Worm (Caenorhabditis elegans) whole organism, young adult: ENCODE results near the gene atf-4.

Experiments used
- B0261.1 ChIP-seq: sonication (generic microtip); optimal IDR thresholded peaks from 2 replicates; lab custom pipeline; 2016; ENCODE audit warnings: mild to moderate bottlenecking, missing genetic modification characterization, moderate library complexity, missing compliant biosample characterization
- C06A6.2 ChIP-seq: fragments of 200-800 bp; sonication (Bioruptor generic); conservative IDR thresholded peaks from 2 replicates; pipeline ENCODE4 v1.3.6; 2022; ENCODE audit warnings: missing genetic modification characterization, missing compliant biosample characterization
- D2030.7 ChIP-seq: fragments of 200-800 bp; sonication (Bioruptor generic); IDR thresholded peaks from 2 replicates; pipeline ENCODE4 v1.3.6; 2022; ENCODE audit warnings: missing genetic modification reagents, missing genetic modification characterization, missing compliant biosample characterization
- F22D6.2 ChIP-seq: sonication (generic microtip); optimal IDR thresholded peaks from 2 replicates; lab custom pipeline; 2016; ENCODE audit warnings: mild to moderate bottlenecking, missing genetic modification characterization, missing compliant biosample characterization
- F23B12.7 ChIP-seq: sonication (generic microtip); optimal IDR thresholded peaks from 2 replicates; lab custom pipeline; 2017; ENCODE audit warnings: missing genetic modification characterization, mild to moderate bottlenecking, missing compliant biosample characterization, antibody characterized with exemption, moderate library complexity; ENCODE audit not compliant: insufficient read depth
- F37B4.10 ChIP-seq: fragments of 200-800 bp; sonication (Bioruptor generic); IDR thresholded peaks from 2 replicates; pipeline ENCODE4 v1.3.6; 2022; ENCODE audit warnings: missing genetic modification characterization, missing compliant biosample characterization
- F39B2.1 ChIP-seq: fragments of 200-800 bp; sonication (Bioruptor generic); IDR thresholded peaks from 2 replicates; pipeline ENCODE4 v1.3.6; 2022; ENCODE audit warnings: missing genetic modification reagents, missing genetic modification characterization, missing compliant biosample characterization
- F55B11.4 ChIP-seq: sonication (generic microtip); optimal IDR thresholded peaks from 2 replicates; lab custom pipeline; 2016; ENCODE audit warnings: missing compliant biosample characterization, missing genetic modification characterization, borderline replicate concordance; ENCODE audit not compliant: insufficient read depth
- T07F8.4 ChIP-seq: sonication (generic microtip); optimal IDR thresholded peaks from 2 replicates; lab custom pipeline; 2016; ENCODE audit warnings: mild to moderate bottlenecking, missing genetic modification characterization, moderate library complexity, missing compliant biosample characterization
- Y53G8AR.9 ChIP-seq: fragments of 200-800 bp; sonication (Bioruptor generic); conservative IDR thresholded peaks from 2 replicates; pipeline ENCODE4 v1.3.6; 2022; ENCODE audit warnings: missing genetic modification reagents, missing genetic modification characterization, missing compliant biosample characterization
- Y67H2A.10 ChIP-seq: fragments of 200-800 bp; sonication (Bioruptor generic); conservative IDR thresholded peaks from 2 replicates; pipeline ENCODE4 v1.3.6; 2022; ENCODE audit warnings: missing genetic modification reagents, missing genetic modification characterization, missing compliant biosample characterization
- Y79H2A.3 ChIP-seq: fragments of 200-800 bp; sonication (Bioruptor generic); conservative IDR thresholded peaks from 2 replicates; pipeline ENCODE4 v1.3.6; 2022; ENCODE audit warnings: missing genetic modification reagents, missing genetic modification characterization, missing compliant biosample characterization
- ZK185.1 ChIP-seq: sonication (generic microtip); optimal IDR thresholded peaks from 2 replicates; lab custom pipeline; 2016; ENCODE audit warnings: mild to moderate bottlenecking, missing genetic modification characterization, missing compliant biosample characterization; ENCODE audit not compliant: poor library complexity, severe bottlenecking
- akir-1 ChIP-seq: fragments of 200-800 bp; sonication (Bioruptor generic); optimal IDR thresholded peaks from 2 replicates; lab custom pipeline; 2018; ENCODE audit warnings: mild to moderate bottlenecking, missing genetic modification characterization, moderate library complexity, missing compliant biosample characterization
- aptf-2 ChIP-seq: fragments of 200-800 bp; sonication (Bioruptor generic); conservative IDR thresholded peaks from 2 replicates; pipeline ENCODE4 v1.3.6; 2022; ENCODE audit warnings: missing genetic modification reagents, missing genetic modification characterization, missing compliant biosample characterization
- aptf-3 ChIP-seq: fragments of 200-800 bp; sonication (Bioruptor generic); IDR thresholded peaks from 2 replicates; pipeline ENCODE4 v1.3.6; 2022; ENCODE audit warnings: missing genetic modification characterization, missing compliant biosample characterization
- atf-7 ChIP-seq: sonication (generic microtip); optimal IDR thresholded peaks from 2 replicates; lab custom pipeline; 2017; ENCODE audit warnings: mild to moderate bottlenecking, missing genetic modification characterization, missing compliant biosample characterization
- athp-1 ChIP-seq: sonication (generic microtip); optimal IDR thresholded peaks from 2 replicates; lab custom pipeline; 2017; ENCODE audit warnings: mild to moderate bottlenecking, missing genetic modification characterization, missing compliant biosample characterization
- attf-5 ChIP-seq: fragments of 200-800 bp; sonication (Bioruptor generic); optimal IDR thresholded peaks from 2 replicates; lab custom pipeline; 2018; ENCODE audit warnings: mild to moderate bottlenecking, missing genetic modification characterization, missing compliant biosample characterization
- attf-6 ChIP-seq: fragments of 200-800 bp; sonication (Bioruptor generic); IDR thresholded peaks from 2 replicates; pipeline ENCODE4 v1.3.6; 2022; ENCODE audit warnings: missing genetic modification reagents, missing genetic modification characterization, missing compliant biosample characterization
- cebp-1 ChIP-seq, 2 experiments: fragments of 200-800 bp in 1 of 2; sonication (Bioruptor generic) in 1 of 2; sonication (generic microtip) in 1 of 2; IDR thresholded peaks in 1 of 2; optimal IDR thresholded peaks in 1 of 2; 2 replicates each; pipeline versions ENCODE4 v1.3.6 to Lab custom; 2017 to 2022; ENCODE audit warnings: missing compliant biosample characterization in 2 of 2, missing genetic modification characterization in 2 of 2, mild to moderate bottlenecking in 1 of 2, missing genetic modification reagents in 1 of 2, moderate library complexity in 1 of 2
- ceh-100 ChIP-seq: fragments of 200-800 bp; sonication (Bioruptor generic); IDR thresholded peaks from 2 replicates; pipeline ENCODE4 v1.3.6; 2022; ENCODE audit warnings: missing genetic modification reagents, missing genetic modification characterization, missing compliant biosample characterization
- ceh-40 ChIP-seq: fragments of 200-800 bp; sonication (Bioruptor generic); IDR thresholded peaks from 2 replicates; pipeline ENCODE4 v1.3.6; 2022; ENCODE audit warnings: missing genetic modification characterization, missing compliant biosample characterization
- die-1 ChIP-seq: sonication (generic microtip); optimal IDR thresholded peaks from 2 replicates; lab custom pipeline; 2016; ENCODE audit warnings: missing genotype, mild to moderate bottlenecking, missing genetic modification characterization, missing compliant biosample characterization
- dox-1 ChIP-seq: fragments of 200-800 bp; sonication (Bioruptor generic); IDR thresholded peaks from 2 replicates; pipeline ENCODE4 v1.3.6; 2022; ENCODE audit warnings: missing genetic modification reagents, missing genetic modification characterization, missing compliant biosample characterization
- egl-44 ChIP-seq: fragments of 200-800 bp; sonication (Bioruptor generic); IDR thresholded peaks from 2 replicates; pipeline ENCODE4 v1.3.6; 2022; ENCODE audit warnings: missing genetic modification reagents, missing genetic modification characterization, missing compliant biosample characterization
- fkh-3 ChIP-seq: sonication (generic microtip); optimal IDR thresholded peaks from 2 replicates; lab custom pipeline; 2016; ENCODE audit warnings: mild to moderate bottlenecking, missing genetic modification characterization, missing compliant biosample characterization
- gei-17 ChIP-seq: fragments of 200-800 bp; sonication (Bioruptor generic); optimal IDR thresholded peaks from 2 replicates; lab custom pipeline; 2018; ENCODE audit warnings: mild to moderate bottlenecking, missing genetic modification characterization, missing compliant biosample characterization
- hrde-1 ChIP-seq: sonication (generic microtip); optimal IDR thresholded peaks from 2 replicates; lab custom pipeline; 2016; ENCODE audit warnings: missing genetic modification characterization, mild to moderate bottlenecking, missing compliant biosample characterization, moderate library complexity, missing genotype, missing genetic modification reagents, borderline replicate concordance
- lag-1 ChIP-seq: fragments of 200-800 bp; sonication (Bioruptor generic); IDR thresholded peaks from 2 replicates; pipeline ENCODE4 v1.3.6; 2022; ENCODE audit warnings: missing genetic modification reagents, missing genetic modification characterization, missing compliant biosample characterization
- lsl-1 ChIP-seq: fragments of 200-800 bp; sonication (Bioruptor generic); optimal IDR thresholded peaks from 2 replicates; lab custom pipeline; 2018; ENCODE audit warnings: mild to moderate bottlenecking, missing genetic modification characterization, moderate library complexity, missing compliant biosample characterization
- madf-6 ChIP-seq: fragments of 200-800 bp; sonication (Bioruptor generic); IDR thresholded peaks from 2 replicates; pipeline ENCODE4 v1.3.6; 2022; ENCODE audit warnings: missing genetic modification reagents, missing genetic modification characterization, missing compliant biosample characterization
- madf-8 ChIP-seq: fragments of 200-800 bp; sonication (Bioruptor generic); conservative IDR thresholded peaks from 2 replicates; pipeline ENCODE4 v1.3.6; 2022; ENCODE audit warnings: missing genetic modification reagents, missing genetic modification characterization, missing compliant biosample characterization
- mcd-1 ChIP-seq: fragments of 200-800 bp; sonication (Bioruptor generic); IDR thresholded peaks from 2 replicates; pipeline ENCODE4 v1.3.6; 2022; ENCODE audit warnings: missing genetic modification reagents, missing genetic modification characterization, missing compliant biosample characterization
- mxl-1 ChIP-seq: sonication (generic microtip); optimal IDR thresholded peaks from 2 replicates; lab custom pipeline; 2016; ENCODE audit warnings: missing genetic modification characterization, missing compliant biosample characterization
- nhr-120 ChIP-seq: fragments of 200-800 bp; sonication (Bioruptor generic); IDR thresholded peaks from 2 replicates; pipeline ENCODE4 v1.3.6; 2022; ENCODE audit warnings: missing genetic modification characterization, missing compliant biosample characterization
- nhr-179 ChIP-seq: sonication (generic microtip); optimal IDR thresholded peaks from 2 replicates; lab custom pipeline; 2016; ENCODE audit warnings: mild to moderate bottlenecking, missing genetic modification characterization, missing compliant biosample characterization
- nhr-80 ChIP-seq: sonication (generic microtip); optimal IDR thresholded peaks from 2 replicates; lab custom pipeline; 2016; ENCODE audit warnings: missing genetic modification characterization, missing compliant biosample characterization
- rcor-1 ChIP-seq: fragments of 200-800 bp; sonication (Bioruptor generic); IDR thresholded peaks from 2 replicates; pipeline ENCODE4 v1.3.6; 2022; ENCODE audit warnings: missing genetic modification reagents, missing genetic modification characterization, missing compliant biosample characterization
- rpc-1 ChIP-seq, 2 experiments: fragments of 150-350 bp in 1 of 2; sonication (generic microtip) in 1 of 2; optimal IDR thresholded peaks; 2 replicates each; lab custom pipeline; 2014 to 2018; ENCODE audit warnings: missing biosample characterization in 1 of 2, missing genetic modification characterization in 1 of 2, missing genetic modification reagents in 1 of 2, missing genotype in 1 of 2
- unc-130 ChIP-seq: sonication (generic microtip); optimal IDR thresholded peaks from 2 replicates; lab custom pipeline; 2016; ENCODE audit warnings: missing genetic modification reagents, missing genetic modification characterization, missing compliant biosample characterization
- unc-62 ChIP-seq: fragments of 150-350 bp; optimal IDR thresholded peaks from 2 replicates; lab custom pipeline; 2014; ENCODE audit warnings: missing biosample characterization, missing genetic modification reagents, missing genetic modification characterization
- zim-3 ChIP-seq: sonication (generic microtip); optimal IDR thresholded peaks from 2 replicates; lab custom pipeline; 2017; ENCODE audit warnings: mild to moderate bottlenecking, missing genetic modification characterization, moderate library complexity, missing compliant biosample characterization
- ztf-18 ChIP-seq: sonication (generic microtip); optimal IDR thresholded peaks from 2 replicates; lab custom pipeline; 2016; ENCODE audit warnings: missing genotype, mild to moderate bottlenecking, missing genetic modification characterization, missing compliant biosample characterization
- ztf-26 ChIP-seq: sonication (generic microtip); optimal IDR thresholded peaks from 2 replicates; lab custom pipeline; 2017; ENCODE audit warnings: missing genetic modification characterization, missing compliant biosample characterization

Gene atf-4

DNA sequence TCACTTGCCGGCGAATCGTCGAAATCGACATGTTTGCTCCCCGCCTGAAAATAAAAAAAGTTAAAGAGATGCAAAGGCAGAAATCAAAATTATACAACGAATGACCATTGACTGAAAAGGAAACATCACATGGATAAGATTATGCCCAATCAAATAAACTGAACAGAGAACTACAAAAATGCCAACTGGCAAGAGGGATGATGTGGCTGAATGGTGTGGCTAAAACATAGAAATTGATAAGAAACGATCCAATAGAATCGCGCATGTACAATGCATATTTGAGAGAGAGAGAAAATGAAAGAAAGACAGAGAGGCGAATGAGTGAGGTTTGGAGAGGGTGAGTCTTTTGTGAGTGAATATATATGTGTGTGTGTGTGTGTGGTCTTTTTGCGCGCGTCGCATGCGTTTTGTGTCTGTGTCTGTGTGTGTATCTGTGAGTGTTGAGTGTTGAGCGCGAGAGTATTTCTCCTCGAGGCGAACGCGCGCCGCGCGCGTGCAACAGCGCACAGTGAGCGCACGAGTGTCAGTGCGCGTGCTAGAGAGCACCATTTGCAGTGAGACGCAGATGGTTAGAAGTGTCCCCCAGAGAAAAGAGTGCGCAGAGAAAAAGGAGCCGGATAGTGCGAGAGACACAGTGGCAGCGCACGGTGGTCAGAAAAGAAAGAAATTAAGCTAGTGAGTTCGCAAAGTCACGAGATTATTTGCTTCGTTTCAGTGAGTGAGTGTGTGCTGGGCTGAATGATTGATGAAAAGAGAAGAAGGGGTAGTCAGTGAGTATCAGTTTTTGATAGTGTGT lies 8.1 kb upstream of the atf-4 start, which contains the start of gene epn-1 (continued):
- TF ChIP-seq T07F8.4 (tag; lab: Kevin White, UChicago) (peak; percentile 68), unc-62 (GFP tag; lab: Kevin White, UChicago) (peak; percentile 39), mcd-1 (GFP tag; lab: Robert Waterston, UW) (peak; percentile 88), ceh-40 (GFP tag; lab: Robert Waterston, UW) (0 out of 2 replicates have a peak, but pooled peaks have one; percentile 26), attf-6 (no peak), lsl-1 (GFP tag; lab: Kevin White, UChicago) (peak; percentile 4), hrde-1 (tag; lab: Kevin White, UChicago) (no peak), fkh-3 (tag; lab: Kevin White, UChicago) (peak; percentile 30), lag-1 (GFP tag; lab: Robert Waterston, UW) (0 out of 2 replicates have a peak, but pooled peaks have one; percentile 64), egl-44 (GFP tag; lab: Robert Waterston, UW) (peak; percentile 95), F37B4.10 (peak; percentile 95; the same call in 1 of the 2 replicates), Y79H2A.3 (GFP tag; lab: Robert Waterston, UW) (peak; percentile 59; the same call in 1 of the 2 replicates), ztf-18 (tag; lab: Kevin White, UChicago) (peak; percentile 81), D2030.7 (GFP tag; lab: Robert Waterston, UW) (no peak), F55B11.4 (tag; lab: Kevin White, UChicago) (no peak), die-1 (tag; lab: Kevin White, UChicago) (peak; percentile 60), nhr-120 (0 out of 2 replicates have a peak, but pooled peaks have one; percentile 40)

DNA sequence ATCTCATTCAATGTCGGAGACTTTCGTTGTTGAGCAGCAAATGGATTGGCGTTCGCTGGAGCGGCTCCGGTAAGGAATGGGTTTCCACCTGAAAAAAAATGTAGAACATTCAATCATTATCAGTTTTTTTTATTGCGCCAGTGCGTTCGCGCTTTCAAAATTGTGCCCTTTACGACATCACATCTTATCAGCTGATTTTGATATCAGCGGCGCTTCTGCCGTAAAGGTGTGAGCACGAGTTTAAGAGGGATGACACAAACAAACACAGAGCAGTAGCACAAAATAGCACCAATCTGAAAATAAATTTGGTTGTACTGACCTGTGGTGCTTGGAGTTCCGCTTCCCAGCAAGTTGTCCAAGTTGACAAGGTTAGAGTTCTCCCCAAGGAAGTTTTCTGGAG lies 6.1 kb upstream of the atf-4 start:
- TF ChIP-seq lsl-1 (GFP tag; lab: Kevin White, UChicago) (no peak), unc-130 (GFP tag; lab: Kevin White, UChicago) (no peak), Y53G8AR.9 (GFP tag; lab: Robert Waterston, UW) (no peak), nhr-80 (peak; percentile 83), akir-1 (GFP tag; lab: Kevin White, UChicago) (no peak), mxl-1 (tag; lab: Kevin White, UChicago) (no peak), die-1 (tag; lab: Kevin White, UChicago) (no peak), Y67H2A.10 (GFP tag; lab: Robert Waterston, UW) (no peak), nhr-179 (tag; lab: Kevin White, UChicago) (no peak), madf-6 (GFP tag; lab: Robert Waterston, UW) (no peak), B0261.1 (tag; lab: Kevin White, UChicago) (no peak), atf-7 (tag; lab: Kevin White, UChicago) (no peak), zim-3 (no peak), C06A6.2 (GFP tag; lab: Robert Waterston, UW) (no peak), F39B2.1 (GFP tag; lab: Robert Waterston, UW) (no peak), dox-1 (GFP tag; lab: Robert Waterston, UW) (peak; percentile 36; the same call in 1 of the 2 replicates), rcor-1 (GFP tag; lab: Robert Waterston, UW) (no peak), cebp-1 (GFP tag; IDR thresholded peaks at IDR 0.05; lab: Robert Waterston, UW) (no peak), cebp-1 (tag; optimal IDR thresholded peaks at IDR 0.05; lab: Kevin White, UChicago) (peak; percentile 32), athp-1 (no peak), aptf-2 (GFP tag; lab: Robert Waterston, UW) (no peak), rpc-1 (optimal IDR thresholded peaks at IDR 0.05; lab: Kevin White, UChicago) (no peak), rpc-1 (tag; optimal IDR thresholded peaks at IDR 0.05; lab: Kevin White, UChicago) (no peak), gei-17 (GFP tag; lab: Kevin White, UChicago) (no peak), F23B12.7 (tag; lab: Kevin White, UChicago) (no peak), F22D6.2 (tag; lab: Kevin White, UChicago) (no peak), attf-5 (GFP tag; lab: Kevin White, UChicago) (peak; percentile 7), unc-62 (GFP tag; lab: Kevin White, UChicago) (no peak), ztf-26 (tag; lab: Kevin White, UChicago) (no peak), ceh-100 (GFP tag; lab: Robert Waterston, UW) (no peak), aptf-3 (no peak), madf-8 (no peak), ZK185.1 (tag; lab: Kevin White, UChicago) (no peak)
